Fruit fly (Drosophila melanogaster) whole organism, adult: ENCODE measurements around the gene Ae2.

Experiments
- CG12768 ChIP-seq: fragments of 200-800 bp; sonication (Bioruptor generic); optimal IDR thresholded peaks from 2 replicates; lab custom pipeline; 2017; ENCODE audit warnings: missing biosample characterization, missing genetic modification characterization, mild to moderate bottlenecking, moderate library complexity, missing genetic modification reagents
- Clk ChIP-seq: fragments of 200-800 bp; sonication (Bioruptor generic); optimal IDR thresholded peaks from 2 replicates; lab custom pipeline; 2017; ENCODE audit warnings: missing biosample characterization, missing genetic modification characterization
- cic ChIP-seq: fragments of 200-800 bp; sonication (Bioruptor generic); optimal IDR thresholded peaks from 2 replicates; lab custom pipeline; 2017; ENCODE audit warnings: missing biosample characterization, mild to moderate bottlenecking, missing genetic modification characterization, moderate library complexity
- kay ChIP-seq: fragments of 200-800 bp; sonication (Bioruptor generic); peaks from one replicate; lab custom pipeline; 2016; ENCODE audit warnings: missing biosample characterization, missing genetic modification characterization, borderline replicate concordance
- ovo ChIP-seq: fragments of 200-800 bp; sonication (Bioruptor generic); optimal IDR thresholded peaks from 2 replicates; lab custom pipeline; 2016; ENCODE audit warnings: missing biosample characterization, missing genetic modification characterization
- pad ChIP-seq: fragments of 200-800 bp; sonication (Bioruptor generic); optimal IDR thresholded peaks from 3 replicates; lab custom pipeline; 2017; ENCODE audit warnings: missing biosample characterization, missing genetic modification characterization, mild to moderate bottlenecking, moderate library complexity, missing genetic modification reagents
- tj ChIP-seq: fragments of 200-800 bp; sonication (Bioruptor generic); optimal IDR thresholded peaks from 3 replicates; lab custom pipeline; 2017; ENCODE audit warnings: missing biosample characterization, mild to moderate bottlenecking, missing genetic modification characterization, moderate library complexity

DNA sequence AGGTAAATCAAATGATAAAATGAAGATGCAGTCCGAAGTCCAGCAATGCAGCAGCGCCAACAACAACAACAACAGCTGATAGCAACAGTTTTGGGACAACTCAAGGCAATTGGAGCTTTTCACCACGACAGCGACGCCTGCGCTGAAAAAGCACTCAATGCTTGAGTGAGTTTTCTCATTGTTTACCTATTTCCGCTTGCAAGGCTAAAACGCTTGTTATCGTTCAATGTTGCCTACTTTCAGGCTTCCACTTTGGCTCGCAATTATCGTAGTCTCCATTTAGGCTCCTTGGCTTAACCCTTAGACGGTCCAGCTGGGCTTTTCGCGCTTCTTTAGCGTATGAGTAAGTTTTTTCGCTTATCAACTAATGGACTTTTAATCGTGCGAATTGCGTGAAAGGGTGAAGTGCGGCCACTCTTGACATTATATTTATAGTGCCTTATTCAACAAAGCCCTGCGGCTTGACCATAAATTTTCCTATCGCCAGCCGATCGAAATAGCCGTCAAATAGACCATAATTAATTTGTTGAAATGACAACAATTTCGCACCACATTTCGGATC is 1.2 kb upstream of the Ae2 start:
- TF ChIP-seq kay (GFP tag; lab: Kevin White, UChicago) (no peak), tj (GFP tag; lab: Kevin White, UChicago) (peak; percentile 65), cic (GFP tag; lab: Kevin White, UChicago) (peak; percentile 9), pad (no peak), Clk (no peak), CG12768 (GFP tag; lab: Kevin White, UChicago) (no peak), ovo (GFP tag; lab: Kevin White, UChicago) (no peak)
